Worm (Caenorhabditis elegans) whole organism, L1 larva: ENCODE measurements around the gene srt-35.
"Not testable (repeated sequence)": the region's sequence is repeated elsewhere in the genome, so short reads cannot be mapped to it uniquely, and the experiment has no call there.

Experiments used
- C34B4.2 ChIP-seq: sonication (generic microtip); optimal IDR thresholded peaks from 2 replicates; lab custom pipeline; 2017; ENCODE audit warnings: mild to moderate bottlenecking, missing genetic modification characterization, missing compliant biosample characterization
- Y116A8C.19 ChIP-seq: sonication (generic microtip); optimal IDR thresholded peaks from 2 replicates; lab custom pipeline; 2016; ENCODE audit warnings: missing compliant biosample characterization, missing genetic modification characterization, borderline replicate concordance
- alr-1 ChIP-seq: fragments of 200-800 bp; sonication (Bioruptor generic); optimal IDR thresholded peaks from 2 replicates; lab custom pipeline; 2018; ENCODE audit warnings: borderline replicate concordance, mild to moderate bottlenecking, missing genetic modification characterization, missing compliant biosample characterization
- aly-2 ChIP-seq: fragments of 150-350 bp; optimal IDR thresholded peaks from 2 replicates; lab custom pipeline; 2014; ENCODE audit warnings: missing biosample characterization, missing genetic modification characterization
- ceh-8 ChIP-seq: fragments of 200-800 bp; sonication (Bioruptor generic); optimal IDR thresholded peaks from 2 replicates; lab custom pipeline; 2018; ENCODE audit warnings: mild to moderate bottlenecking, missing genetic modification characterization, moderate library complexity, missing compliant biosample characterization
- ceh-82 ChIP-seq, 3 experiments: fragments of 150-350 bp in 1 of 3; sonication (generic microtip) in 2 of 3; optimal IDR thresholded peaks; 2 replicates each; lab custom pipeline; 2014 to 2017; ENCODE audit warnings: missing biosample characterization in 3 of 3, missing genetic modification characterization in 3 of 3
- dsc-1 ChIP-seq: sonication (generic microtip); optimal IDR thresholded peaks from 2 replicates; lab custom pipeline; 2016; ENCODE audit warnings: mild to moderate bottlenecking, missing genetic modification characterization, missing compliant biosample characterization
- efl-1 ChIP-seq, 4 experiments: fragments of 150-350 bp; optimal IDR thresholded peaks in 3 of 4; peaks in 1 of 4; 1 replicate in 1 of 4; 2 replicates in 3 of 4; lab custom pipeline; 2014; ENCODE audit warnings: missing biosample characterization in 2 of 4, missing genetic modification characterization in 2 of 4, missing genetic modification reagents in 2 of 4
- efl-3 ChIP-seq: fragments of 200-800 bp; sonication (Bioruptor generic); optimal IDR thresholded peaks from 2 replicates; lab custom pipeline; 2018; ENCODE audit warnings: mild to moderate bottlenecking, missing genetic modification characterization, missing compliant biosample characterization
- elt-3 ChIP-seq, 6 experiments: fragments of 150-350 bp in 1 of 6; sonication (generic microtip); optimal IDR thresholded peaks; 2 replicates each; lab custom pipeline; 2017 to 2018; ENCODE audit warnings: missing biosample characterization in 6 of 6, missing genetic modification characterization in 6 of 6, inconsistent platforms in 1 of 6
- fkh-10 ChIP-seq: sonication (generic microtip); optimal IDR thresholded peaks from 2 replicates; lab custom pipeline; 2017; ENCODE audit warnings: missing biosample characterization, missing genetic modification reagents, missing genetic modification characterization
- fkh-4 ChIP-seq: sonication (generic microtip); optimal IDR thresholded peaks from 2 replicates; lab custom pipeline; 2016; ENCODE audit warnings: missing compliant biosample characterization, missing genetic modification characterization, borderline replicate concordance
- grh-1 ChIP-seq: fragments of 200-800 bp; sonication (Bioruptor generic); IDR thresholded peaks from 2 replicates; pipeline ENCODE4 v1.3.6; 2022; ENCODE audit warnings: missing genetic modification reagents, missing genetic modification characterization, missing compliant biosample characterization
- hlh-4 ChIP-seq: sonication (generic microtip); optimal IDR thresholded peaks from 2 replicates; lab custom pipeline; 2016; ENCODE audit warnings: mild to moderate bottlenecking, missing genetic modification characterization, missing compliant biosample characterization
- hpl-2 ChIP-seq: fragments of 150-350 bp; optimal IDR thresholded peaks from 2 replicates; lab custom pipeline; 2014; ENCODE audit warnings: missing biosample characterization, missing genetic modification reagents, missing genetic modification characterization
- irx-1 ChIP-seq: sonication (generic microtip); optimal IDR thresholded peaks from 2 replicates; lab custom pipeline; 2016; ENCODE audit warnings: missing genetic modification characterization, missing compliant biosample characterization
- isw-1 ChIP-seq: fragments of 200-800 bp; sonication (Bioruptor generic); IDR thresholded peaks from 2 replicates; pipeline ENCODE4 v1.3.6; 2022; ENCODE audit warnings: missing genetic modification characterization, missing compliant biosample characterization
- lin-13 ChIP-seq: fragments of 150-350 bp; optimal IDR thresholded peaks from 2 replicates; lab custom pipeline; 2014; ENCODE audit warnings: missing biosample characterization, missing genetic modification reagents, missing genetic modification characterization
- lsy-2 ChIP-seq, 2 experiments: fragments of 150-350 bp; optimal IDR thresholded peaks; 2 replicates each; lab custom pipeline; 2014; ENCODE audit warnings: missing biosample characterization in 2 of 2, missing genetic modification characterization in 2 of 2
- mab-9 ChIP-seq: fragments of 200-800 bp; sonication (Bioruptor generic); IDR thresholded peaks from 2 replicates; pipeline ENCODE4 v1.3.6; 2022; ENCODE audit warnings: missing genetic modification reagents, missing genetic modification characterization, missing compliant biosample characterization
- mef-2 ChIP-seq: fragments of 150-350 bp; optimal IDR thresholded peaks from 2 replicates; lab custom pipeline; 2014; ENCODE audit warnings: missing biosample characterization, missing genetic modification characterization
- nhr-71 ChIP-seq: sonication (generic microtip); optimal IDR thresholded peaks from 2 replicates; lab custom pipeline; 2016; ENCODE audit warnings: mild to moderate bottlenecking, missing genetic modification characterization, moderate library complexity, missing compliant biosample characterization
- nhr-85 ChIP-seq: sonication (generic microtip); peaks from one replicate; lab custom pipeline; 2016; ENCODE audit warnings: missing genetic modification characterization, inconsistent platforms, missing compliant biosample characterization
- snpc-4 ChIP-seq: fragments of 150-350 bp; optimal IDR thresholded peaks from 2 replicates; lab custom pipeline; 2014; ENCODE audit warnings: missing biosample characterization, missing genetic modification characterization
- snu-23 ChIP-seq: sonication (generic microtip); optimal IDR thresholded peaks from 2 replicates; lab custom pipeline; 2016; ENCODE audit warnings: missing genetic modification characterization, missing compliant biosample characterization
- tbx-2 ChIP-seq: sonication (generic microtip); optimal IDR thresholded peaks from 2 replicates; lab custom pipeline; 2016; ENCODE audit warnings: missing genetic modification characterization, missing compliant biosample characterization
- unc-30 ChIP-seq: sonication (generic microtip); optimal IDR thresholded peaks from 2 replicates; lab custom pipeline; 2017; ENCODE audit warnings: missing biosample characterization, missing genetic modification characterization
- unc-98 ChIP-seq: fragments of 200-800 bp; sonication (Bioruptor generic); IDR thresholded peaks from 2 replicates; pipeline ENCODE4 v1.3.6; 2022; ENCODE audit warnings: missing genetic modification characterization, missing compliant biosample characterization
- ztf-4 ChIP-seq: fragments of 150-350 bp; optimal IDR thresholded peaks from 2 replicates; lab custom pipeline; 2014; ENCODE audit warnings: missing biosample characterization, missing genetic modification characterization

The srt-35 gene

ce11 chrV:4298579-4298978, 34.2 kb upstream of the srt-35 start, which contains the start of gene ZC132.11:
Gene ZC132.11, minus strand, starts transcription at chrV:4298679.
- TF ChIP-seq nhr-71 (tag; lab: Kevin White, UChicago) (no peak), isw-1 (GFP tag; lab: Robert Waterston, UW) (no peak), tbx-2 (tag; lab: Kevin White, UChicago) (no peak), snu-23 (GFP tag; lab: Kevin White, UChicago) (no peak), ztf-4 (no peak), irx-1 (tag; lab: Kevin White, UChicago) (no peak), Y116A8C.19 (tag; lab: Kevin White, UChicago) (no peak), lin-13 (no peak), mab-9 (GFP tag; lab: Robert Waterston, UW) (no peak), hlh-4 (no peak)

DNA sequence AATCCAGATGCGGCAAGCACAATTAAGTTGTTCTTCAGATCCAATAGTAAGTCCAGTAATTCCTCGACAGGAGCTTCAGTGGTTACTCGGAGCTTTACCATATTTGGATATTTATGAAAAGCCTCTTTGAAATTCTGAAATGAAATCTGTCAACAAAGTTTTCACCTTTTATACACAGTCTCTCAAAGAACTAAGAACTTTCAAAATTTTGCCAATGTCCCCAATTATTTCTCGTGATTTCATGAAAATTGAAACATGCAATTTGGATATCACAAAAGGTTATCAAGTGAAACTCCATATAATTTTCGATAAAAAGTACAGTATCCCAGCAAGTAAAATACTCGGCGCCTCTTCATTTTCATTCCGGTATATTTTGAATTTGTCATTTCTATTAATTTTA, 31.5 kb upstream of the srt-35 start, which contains the start of gene F47D2.11:
Gene F47D2.11 (minus strand): TSS at position 101 of the 400 bp plus-strand sequence.
- TF ChIP-seq C34B4.2 (no peak), efl-3 (GFP tag; lab: Kevin White, UChicago) (no peak), snpc-4 (tag; lab: Kevin White, UChicago) (no peak), grh-1 (GFP tag; lab: Robert Waterston, UW) (no peak), hlh-4 (no peak), alr-1 (tag; lab: Kevin White, UChicago) (no peak), unc-98 (GFP tag; lab: Robert Waterston, UW) (no peak), hpl-2 (GFP tag; lab: Kevin White, UChicago) (no peak), ceh-8 (GFP tag; lab: Kevin White, UChicago) (no peak), elt-3 (tag; optimal IDR thresholded peaks at IDR 0.05; lab: Kevin White, UChicago) (no peak), dsc-1 (tag; lab: Kevin White, UChicago) (no peak)

- TF ChIP-seq nhr-85 (tag; lab: Kevin White, UChicago): peak; percentile 6
These were observed 29.0 kb upstream of the srt-35 start, which contains the start of gene srh-194 for ce11 chrV:4293425-4293824. Gene srh-194, minus strand, starts transcription at chrV:4293525.

ce11 chrV:4290093-4290492, 25.7 kb upstream of the srt-35 start, which contains the start of gene srh-193:
Gene srh-193, minus strand, starts transcription at chrV:4290193.
- TF ChIP-seq efl-1 (optimal IDR thresholded peaks at IDR 0.05; lab: Kevin White, UChicago): not testable (repeated sequence)
- TF ChIP-seq efl-1 (GFP tag; optimal IDR thresholded peaks at IDR 0.05 in 1 of 2; lab: Kevin White, UChicago): peak in 1 of 2 experiments; percentile 71

DNA sequence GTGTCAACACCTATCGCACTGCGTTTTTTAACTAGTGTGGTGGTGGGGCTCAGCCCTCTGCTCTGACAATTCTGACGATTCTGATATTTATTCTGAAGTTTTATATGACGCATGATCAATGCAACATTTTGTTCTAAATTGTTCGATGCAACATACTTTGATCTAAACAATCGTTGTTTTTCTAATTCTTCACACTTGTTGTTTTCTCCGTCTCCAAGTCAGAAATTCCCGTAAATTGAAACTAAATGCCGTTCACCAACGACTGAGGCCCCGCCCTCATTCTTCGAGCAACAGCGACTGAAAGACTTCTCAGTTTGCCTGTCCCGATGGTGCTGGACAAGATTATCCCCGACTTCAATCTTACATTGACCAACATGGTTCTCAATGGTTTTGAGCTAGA, 20.3 kb upstream of the srt-35 start, which contains the start of gene srt-19:
Gene srt-19 (plus strand): TSS at position 301 of the 400 bp plus-strand sequence.
- TF ChIP-seq unc-30; Y116A8C.19 (tag; lab: Kevin White, UChicago); fkh-4 (tag; lab: Kevin White, UChicago): not testable (repeated sequence)

DNA sequence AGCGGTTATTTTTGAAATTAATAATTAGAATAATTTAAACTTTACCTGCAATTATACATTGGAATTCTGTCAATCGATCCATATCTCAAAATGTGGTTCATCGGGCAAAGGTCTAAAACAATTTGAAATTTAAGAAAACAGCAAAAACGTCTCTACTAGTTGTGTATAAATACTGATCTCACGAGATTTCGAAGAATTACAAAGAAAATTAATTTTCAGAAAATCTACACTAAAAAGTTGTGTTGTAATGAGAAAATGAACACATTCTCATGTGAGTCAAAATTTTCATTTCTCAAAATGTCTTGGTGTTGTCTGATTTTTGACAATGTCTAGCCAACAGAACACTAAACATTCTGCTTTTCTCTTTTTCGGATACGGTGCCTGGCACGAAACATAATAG, 17.3 kb upstream of the srt-35 start, which contains the start of gene srt-37:
Gene srt-37 (minus strand): TSS at position 101 of the 400 bp plus-strand sequence.
- not testable (repeated sequence) for TF ChIP-seq fkh-10 (GFP tag; lab: Kevin White, UChicago); ceh-82 (tag; optimal IDR thresholded peaks at IDR 0.05; lab: Kevin White, UChicago); efl-3 (GFP tag; lab: Kevin White, UChicago)
- TF ChIP-seq, all 84 proteins: peak for 0; not testable (repeated sequence) for 84

DNA sequence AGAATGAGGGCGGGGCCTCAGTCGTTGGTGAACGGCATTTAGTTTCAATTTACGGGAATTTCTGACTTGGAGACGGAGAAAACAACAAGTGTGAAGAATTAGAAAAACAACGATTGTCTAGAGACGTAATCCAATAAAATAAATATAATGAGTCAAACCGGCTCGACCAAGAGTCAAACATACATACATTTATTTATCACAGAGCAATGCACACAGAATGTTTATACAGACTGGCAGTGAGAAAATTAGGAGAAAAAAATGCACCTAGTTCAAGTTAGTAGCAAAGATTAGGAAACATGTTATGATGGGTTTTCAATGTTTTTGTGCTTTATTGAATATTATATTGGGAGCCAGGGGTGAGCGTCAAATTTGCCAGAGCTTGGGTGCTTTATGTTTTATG, 14.3 kb upstream of the srt-35 start, which contains the start of gene srt-20:
Gene srt-20 (minus strand): TSS at position 101 of the 400 bp plus-strand sequence.
- not testable (repeated sequence) for TF ChIP-seq mef-2 (tag; lab: Kevin White, UChicago); aly-2 (tag; lab: Kevin White, UChicago); lsy-2 (tag; optimal IDR thresholded peaks at IDR 0.05; lab: Kevin White, UChicago)
